Worm (Caenorhabditis elegans) whole organism, L2 larva: ENCODE results near the gene farl-11.

Experiments used
- fos-1 ChIP-seq: fragments of 150-350 bp; optimal IDR thresholded peaks from 2 replicates; lab custom pipeline; 2014; ENCODE audit warnings: missing biosample characterization, missing genetic modification characterization
- mdl-1 ChIP-seq, 2 experiments: fragments of 150-350 bp in 1 of 2; sonication (generic microtip) in 1 of 2; optimal IDR thresholded peaks; 2 replicates each; lab custom pipeline; 2017; ENCODE audit warnings: missing biosample characterization in 2 of 2, missing genetic modification characterization in 2 of 2
- nhr-12 ChIP-seq: fragments of 150-350 bp; optimal IDR thresholded peaks from 2 replicates; lab custom pipeline; 2014; ENCODE audit warnings: missing biosample characterization, missing genetic modification characterization

ce11 chrII:7144307-7144706 is 39.5 kb upstream of the farl-11 start, which contains the start of gene npr-31:
- TF ChIP-seq mdl-1 (tag; optimal IDR thresholded peaks at IDR 0.05; lab: Kevin White, UChicago) = no peak
- no peak for TF ChIP-seq fos-1 (tag; lab: Kevin White, UChicago)
- no peak for TF ChIP-seq nhr-12 (tag; lab: Kevin White, UChicago)
